Worm (Caenorhabditis elegans) whole organism, L1 larva: ENCODE data around the gene rbm-22.

ENCODE experiments used
- C16A3.4 ChIP-seq: fragments of 150-350 bp; optimal IDR thresholded peaks from 2 replicates; lab custom pipeline; 2014; ENCODE audit warnings: missing biosample characterization, missing genetic modification characterization
- aly-2 ChIP-seq: fragments of 150-350 bp; optimal IDR thresholded peaks from 2 replicates; lab custom pipeline; 2014; ENCODE audit warnings: missing biosample characterization, missing genetic modification characterization
- ama-1 ChIP-seq: fragments of 150-350 bp; optimal IDR thresholded peaks from 2 replicates; lab custom pipeline; 2014
- blmp-1 ChIP-seq: fragments of 150-350 bp; optimal IDR thresholded peaks from 2 replicates; lab custom pipeline; 2014; ENCODE audit warnings: missing biosample characterization, missing genetic modification characterization
- ceh-63 ChIP-seq: fragments of 200-800 bp; sonication (Bioruptor generic); optimal IDR thresholded peaks from 2 replicates; lab custom pipeline; 2018; ENCODE audit warnings: mild to moderate bottlenecking, missing genetic modification characterization, missing compliant biosample characterization
- ceh-90 ChIP-seq: sonication (generic microtip); optimal IDR thresholded peaks from 2 replicates; lab custom pipeline; 2016; ENCODE audit warnings: missing genetic modification characterization, missing compliant biosample characterization
- dpl-1 ChIP-seq, 3 experiments: fragments of 150-350 bp in 2 of 3; sonication (generic microtip) in 1 of 3; optimal IDR thresholded peaks; 2 replicates each; lab custom pipeline; 2014 to 2017; ENCODE audit warnings: missing biosample characterization in 3 of 3, missing genetic modification characterization in 3 of 3, missing genetic modification reagents in 3 of 3
- dsc-1 ChIP-seq: sonication (generic microtip); optimal IDR thresholded peaks from 2 replicates; lab custom pipeline; 2016; ENCODE audit warnings: mild to moderate bottlenecking, missing genetic modification characterization, missing compliant biosample characterization
- efl-3 ChIP-seq: fragments of 200-800 bp; sonication (Bioruptor generic); optimal IDR thresholded peaks from 2 replicates; lab custom pipeline; 2018; ENCODE audit warnings: mild to moderate bottlenecking, missing genetic modification characterization, missing compliant biosample characterization
- egl-27 ChIP-seq, 2 experiments: fragments of 150-350 bp in 1 of 2; sonication (generic microtip); optimal IDR thresholded peaks; 3 replicates each; lab custom pipeline; 2017 to 2018; ENCODE audit warnings: missing biosample characterization in 2 of 2, missing genetic modification characterization in 2 of 2, missing genetic modification reagents in 2 of 2
- elt-2 ChIP-seq: sonication (generic microtip); optimal IDR thresholded peaks from 2 replicates; lab custom pipeline; 2016; ENCODE audit warnings: missing genetic modification characterization, mild to moderate bottlenecking, inconsistent platforms, missing compliant biosample characterization, missing genetic modification reagents
- elt-3 ChIP-seq, 6 experiments: fragments of 150-350 bp in 1 of 6; sonication (generic microtip); optimal IDR thresholded peaks; 2 replicates each; lab custom pipeline; 2017 to 2018; ENCODE audit warnings: missing biosample characterization in 6 of 6, missing genetic modification characterization in 6 of 6, inconsistent platforms in 1 of 6
- grh-1 ChIP-seq: fragments of 200-800 bp; sonication (Bioruptor generic); IDR thresholded peaks from 2 replicates; pipeline ENCODE4 v1.3.6; 2022; ENCODE audit warnings: missing genetic modification reagents, missing genetic modification characterization, missing compliant biosample characterization
- hlh-17 ChIP-seq: fragments of 200-800 bp; sonication (Bioruptor generic); optimal IDR thresholded peaks from 2 replicates; lab custom pipeline; 2018; ENCODE audit warnings: missing genetic modification characterization, mild to moderate bottlenecking, missing compliant biosample characterization, moderate library complexity, borderline replicate concordance
- isw-1 ChIP-seq: fragments of 200-800 bp; sonication (Bioruptor generic); IDR thresholded peaks from 2 replicates; pipeline ENCODE4 v1.3.6; 2022; ENCODE audit warnings: missing genetic modification characterization, missing compliant biosample characterization
- jun-1 ChIP-seq: fragments of 150-350 bp; optimal IDR thresholded peaks from 2 replicates; lab custom pipeline; 2014; ENCODE audit warnings: missing biosample characterization, missing genetic modification reagents, missing genetic modification characterization
- lin-13 ChIP-seq: fragments of 150-350 bp; optimal IDR thresholded peaks from 2 replicates; lab custom pipeline; 2014; ENCODE audit warnings: missing biosample characterization, missing genetic modification reagents, missing genetic modification characterization
- lin-14 ChIP-seq: fragments of 200-800 bp; sonication (Bioruptor generic); optimal IDR thresholded peaks from 2 replicates; lab custom pipeline; 2018; ENCODE audit warnings: mild to moderate bottlenecking, missing genetic modification characterization, moderate library complexity, missing compliant biosample characterization
- lin-15B ChIP-seq: fragments of 150-350 bp; sonication (generic microtip); optimal IDR thresholded peaks from 3 replicates; lab custom pipeline; 2014; ENCODE audit warnings: missing biosample characterization, missing genetic modification characterization
- lin-35 ChIP-seq, 2 experiments: fragments of 150-350 bp; optimal IDR thresholded peaks; 2 replicates each; lab custom pipeline; 2014; ENCODE audit warnings: missing biosample characterization in 2 of 2, missing genetic modification characterization in 2 of 2, missing genetic modification reagents in 2 of 2
- lin-39 ChIP-seq: fragments of 150-350 bp; optimal IDR thresholded peaks from 2 replicates; lab custom pipeline; 2014; ENCODE audit warnings: missing biosample characterization, missing genetic modification reagents, missing genetic modification characterization
- lsy-2 ChIP-seq, 2 experiments: fragments of 150-350 bp; optimal IDR thresholded peaks; 2 replicates each; lab custom pipeline; 2014; ENCODE audit warnings: missing biosample characterization in 2 of 2, missing genetic modification characterization in 2 of 2
- mdl-1 ChIP-seq, 2 experiments: fragments of 150-350 bp; optimal IDR thresholded peaks; 2 replicates each; lab custom pipeline; 2014 to 2017; ENCODE audit warnings: missing biosample characterization in 2 of 2, missing genetic modification characterization in 2 of 2, inconsistent platforms in 1 of 2
- mef-2 ChIP-seq: fragments of 150-350 bp; optimal IDR thresholded peaks from 2 replicates; lab custom pipeline; 2014; ENCODE audit warnings: missing biosample characterization, missing genetic modification characterization
- mep-1 ChIP-seq: fragments of 150-350 bp; optimal IDR thresholded peaks from 2 replicates; lab custom pipeline; 2014; ENCODE audit warnings: missing biosample characterization, missing genetic modification characterization
- nhr-11 ChIP-seq: fragments of 150-350 bp; optimal IDR thresholded peaks from 2 replicates; lab custom pipeline; 2014; ENCODE audit warnings: missing biosample characterization, missing genetic modification characterization
- nhr-20 ChIP-seq: sonication (generic microtip); optimal IDR thresholded peaks from 2 replicates; lab custom pipeline; 2016; ENCODE audit warnings: mild to moderate bottlenecking, missing genetic modification characterization, missing compliant biosample characterization
- nhr-28 ChIP-seq: fragments of 150-350 bp; optimal IDR thresholded peaks from 2 replicates; lab custom pipeline; 2014; ENCODE audit warnings: missing biosample characterization, missing genetic modification characterization
- nhr-71 ChIP-seq: sonication (generic microtip); optimal IDR thresholded peaks from 2 replicates; lab custom pipeline; 2016; ENCODE audit warnings: mild to moderate bottlenecking, missing genetic modification characterization, moderate library complexity, missing compliant biosample characterization
- nhr-76 ChIP-seq: sonication (generic microtip); optimal IDR thresholded peaks from 2 replicates; lab custom pipeline; 2017; ENCODE audit warnings: missing biosample characterization, missing genetic modification characterization
- nhr-84 ChIP-seq: sonication (generic microtip); optimal IDR thresholded peaks from 2 replicates; lab custom pipeline; 2017; ENCODE audit warnings: missing biosample characterization, missing genetic modification characterization
- pqm-1 ChIP-seq: sonication (generic microtip); optimal IDR thresholded peaks from 3 replicates; lab custom pipeline; 2017; ENCODE audit warnings: missing biosample characterization, missing genetic modification characterization
- skn-1 ChIP-seq: fragments of 150-350 bp; optimal IDR thresholded peaks from 2 replicates; lab custom pipeline; 2014; ENCODE audit warnings: missing biosample characterization, missing genetic modification characterization
- snpc-4 ChIP-seq: fragments of 150-350 bp; optimal IDR thresholded peaks from 2 replicates; lab custom pipeline; 2014; ENCODE audit warnings: missing biosample characterization, missing genetic modification characterization
- sup-37 ChIP-seq: fragments of 200-800 bp; sonication (Bioruptor generic); optimal IDR thresholded peaks from 2 replicates; lab custom pipeline; 2018; ENCODE audit warnings: mild to moderate bottlenecking, missing genetic modification characterization, missing compliant biosample characterization
- tlp-1 ChIP-seq: fragments of 150-350 bp; optimal IDR thresholded peaks from 2 replicates; lab custom pipeline; 2014; ENCODE audit warnings: missing biosample characterization, missing genetic modification characterization
- unc-86 ChIP-seq: sonication (generic microtip); optimal IDR thresholded peaks from 2 replicates; lab custom pipeline; 2016; ENCODE audit warnings: missing genetic modification characterization, missing compliant biosample characterization
- vab-15 ChIP-seq: sonication (generic microtip); optimal IDR thresholded peaks from 2 replicates; lab custom pipeline; 2017; ENCODE audit warnings: missing genotype, mild to moderate bottlenecking, missing genetic modification characterization, missing compliant biosample characterization
- zip-4 ChIP-seq: fragments of 200-800 bp; sonication (Bioruptor generic); optimal IDR thresholded peaks from 2 replicates; lab custom pipeline; 2018; ENCODE audit warnings: mild to moderate bottlenecking, missing genetic modification characterization, moderate library complexity, missing compliant biosample characterization

rbm-22 gene

ce11 chrIV:10879542-10879941 lies 18.3 kb downstream of the rbm-22 start, which contains the start of gene sdz-13:
Gene sdz-13, minus strand, starts transcription at chrIV:10879642.
- TF ChIP-seq unc-86 (tag; lab: Kevin White, UChicago) = no peak
- no peak for TF ChIP-seq aly-2
- no peak for TF ChIP-seq nhr-76
- no peak for TF ChIP-seq nhr-84 (tag; lab: Kevin White, UChicago)
- no peak for TF ChIP-seq lsy-2 (tag; optimal IDR thresholded peaks at IDR 0.05; lab: Kevin White, UChicago)
- TF ChIP-seq mdl-1 (tag; optimal IDR thresholded peaks at IDR 0.05; lab: Kevin White, UChicago) = no peak
- no peak for TF ChIP-seq mep-1 (tag; lab: Kevin White, UChicago)
- no peak for TF ChIP-seq sup-37 (GFP tag; lab: Kevin White, UChicago)
- TF ChIP-seq C16A3.4 (tag; lab: Kevin White, UChicago) = no peak
- no peak for TF ChIP-seq hlh-17 (GFP tag; lab: Kevin White, UChicago)
- TF ChIP-seq lin-13 (GFP tag; lab: Kevin White, UChicago) = no peak
- no peak for TF ChIP-seq ceh-63
- no peak for TF ChIP-seq pqm-1 (tag; lab: Kevin White, UChicago)
- no peak for TF ChIP-seq elt-3 (tag; optimal IDR thresholded peaks at IDR 0.05; lab: Kevin White, UChicago)
- TF ChIP-seq dsc-1 (tag; lab: Kevin White, UChicago) = no peak
- no peak for TF ChIP-seq nhr-28
- TF ChIP-seq tlp-1 (tag; lab: Kevin White, UChicago) = no peak
- TF ChIP-seq, all 84 proteins: peak for 0

ce11 chrIV:10880264-10880663 lies 19.1 kb downstream of the rbm-22 start, which contains the start of gene fipr-15:
Gene fipr-15, plus strand, starts transcription at chrIV:10880564.
- TF ChIP-seq nhr-11 (tag; lab: Kevin White, UChicago) (no peak), lin-15B (no peak), lin-35 (GFP tag; optimal IDR thresholded peaks at IDR 0.05; lab: Kevin White, UChicago) (no peak), ama-1 (lab: Kevin White, UChicago) (no peak), dpl-1 (GFP tag; optimal IDR thresholded peaks at IDR 0.05; lab: Kevin White, UChicago) (no peak), nhr-71 (tag; lab: Kevin White, UChicago) (no peak), pqm-1 (tag; lab: Kevin White, UChicago) (no peak)

ce11 chrIV:10881230-10881629 lies 20.0 kb downstream of the rbm-22 start, which contains the start of gene F13E9.13:
Gene F13E9.13, plus strand, starts transcription at chrIV:10881546.
- no peak for TF ChIP-seq nhr-71 (tag; lab: Kevin White, UChicago)
- no peak for TF ChIP-seq zip-4 (GFP tag; lab: Kevin White, UChicago)
- TF ChIP-seq lin-14 (GFP tag; lab: Kevin White, UChicago) = no peak
- TF ChIP-seq ceh-90 = no peak
- no peak for TF ChIP-seq isw-1 (GFP tag; lab: Robert Waterston, UW)
- no peak for TF ChIP-seq egl-27 (tag; optimal IDR thresholded peaks at IDR 0.05; lab: Kevin White, UChicago)
- no peak for TF ChIP-seq unc-86 (tag; lab: Kevin White, UChicago)
- TF ChIP-seq efl-3 = no peak
- TF ChIP-seq lin-39 (tag; lab: Kevin White, UChicago) = no peak
- TF ChIP-seq vab-15 (tag; lab: Kevin White, UChicago) = no peak
- no peak for TF ChIP-seq mef-2
- TF ChIP-seq blmp-1 (tag; lab: Kevin White, UChicago) = no peak
- TF ChIP-seq elt-2 (tag; lab: Kevin White, UChicago) = peak; percentile 75
- peak in 1 of 6 experiments; percentile 14 for TF ChIP-seq elt-3 (tag; optimal IDR thresholded peaks at IDR 0.05; lab: Kevin White, UChicago)
- no peak for TF ChIP-seq skn-1 (tag; lab: Kevin White, UChicago)
- no peak for TF ChIP-seq jun-1 (tag; lab: Kevin White, UChicago)
- peak; percentile 19 for TF ChIP-seq nhr-20 (tag; lab: Kevin White, UChicago)
- TF ChIP-seq dpl-1 (GFP tag; optimal IDR thresholded peaks at IDR 0.05; lab: Kevin White, UChicago) = no peak
- no peak for TF ChIP-seq grh-1 (GFP tag; lab: Robert Waterston, UW)
- TF ChIP-seq snpc-4 = no peak
